Worm (Caenorhabditis elegans) whole organism, L4/young adult: ENCODE measurements around the gene ugt-35.

Source experiments
- dao-5 ChIP-seq: sonication (generic microtip); optimal IDR thresholded peaks from 2 replicates; lab custom pipeline; 2016; ENCODE audit warnings: missing genotype, missing genetic modification characterization, moderate library complexity, missing compliant biosample characterization
- him-1 ChIP-seq: sonication (generic microtip); optimal IDR thresholded peaks from 2 replicates; lab custom pipeline; 2016; ENCODE audit warnings: missing genotype, missing genetic modification reagents, missing genetic modification characterization, missing compliant biosample characterization

- TF ChIP-seq him-1 (tag; lab: Kevin White, UChicago) (no peak), dao-5 (tag; lab: Kevin White, UChicago) (no peak)
Observed at ce11 chrV:10699122-10699521, 45.1 kb upstream of the ugt-35 start.
